Worm (Caenorhabditis elegans): ENCODE results near the gene F28A10.4.

Gene F28A10.4

DNA sequence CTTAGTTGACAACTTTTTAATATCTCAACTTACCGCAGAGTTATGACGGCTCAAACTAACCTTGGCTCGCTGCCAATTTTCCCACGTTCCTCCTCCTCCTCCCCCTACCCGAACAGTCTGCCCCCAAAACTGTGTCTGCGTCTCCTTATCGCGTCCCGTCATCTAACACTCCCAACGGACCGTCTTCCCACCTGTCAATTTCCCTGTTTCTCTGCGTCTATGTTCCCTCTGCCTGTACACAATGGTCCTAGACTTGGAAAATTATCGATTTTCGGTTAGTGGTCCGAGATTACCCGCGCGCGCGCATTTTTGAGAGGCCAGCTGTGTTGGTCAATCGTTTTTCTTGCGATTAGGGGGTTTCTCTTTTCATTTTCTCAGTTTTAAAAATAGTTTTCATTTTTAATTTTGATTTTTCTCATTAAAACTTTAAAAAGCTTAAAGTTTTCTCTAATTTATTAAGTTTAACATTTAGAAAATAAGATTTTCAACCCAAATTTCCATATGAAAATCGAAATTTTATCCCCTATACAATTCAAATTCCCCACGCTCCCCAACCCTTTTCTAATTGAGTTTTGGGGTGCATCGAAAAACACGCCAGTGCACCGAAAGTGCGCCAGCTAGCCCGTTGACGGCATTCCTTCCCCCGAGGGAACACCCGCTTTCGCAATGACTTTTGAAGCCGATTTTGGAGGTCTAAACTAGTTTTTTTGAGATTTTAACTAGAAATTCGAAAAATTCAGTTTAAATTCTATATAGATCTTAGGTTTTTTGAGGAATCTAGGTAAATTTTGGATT lies 29.1 kb downstream of the F28A10.4 start, which contains the start of gene alg-2 (continued):
- TF ChIP-seq nhr-11 (tag; optimal IDR thresholded peaks at IDR 0.05) (no peak), dsc-1 (tag; optimal IDR thresholded peaks at IDR 0.05) (peak; percentile 15), fkh-10 (GFP tag; optimal IDR thresholded peaks at IDR 0.05) (no peak), mef-2 (tag; optimal IDR thresholded peaks at IDR 0.05) (no peak), hpl-2 (GFP tag; optimal IDR thresholded peaks at IDR 0.05) (no peak), lsy-2 (tag; optimal IDR thresholded peaks at IDR 0.05) (peak; percentile 38 to 57), lin-39 (tag; optimal IDR thresholded peaks at IDR 0.05) (no peak), mab-9 (GFP tag; IDR thresholded peaks at IDR 0.05) (no peak), ceh-63 (GFP tag; optimal IDR thresholded peaks at IDR 0.05) (no peak), xbp-1 (tag; optimal IDR thresholded peaks at IDR 0.05) (peak; percentile 14), egl-27 (tag; optimal IDR thresholded peaks at IDR 0.05) (no peak), nhr-19 (GFP tag; conservative IDR thresholded peaks at IDR 0.05) (peak; percentile 23; the same call in 1 of the 2 replicates), jun-1 (tag; optimal IDR thresholded peaks at IDR 0.05) (no peak), F16B12.6 (tag; optimal IDR thresholded peaks at IDR 0.05) (peak; percentile 47), C04F5.9 (tag; optimal IDR thresholded peaks at IDR 0.05) (no peak), lir-3 (tag; optimal IDR thresholded peaks at IDR 0.05; ENCODE audit: poor library complexity) (no peak), dpl-1 (GFP tag; optimal IDR thresholded peaks at IDR 0.05) (peak; percentile 45 to 69 (median 48)), nhr-47 (tag; optimal IDR thresholded peaks at IDR 0.05) (peak; percentile 55), unc-62 (GFP tag; optimal IDR thresholded peaks at IDR 0.05) (no peak), pqm-1 (tag; optimal IDR thresholded peaks at IDR 0.05) (no peak), ceh-8 (GFP tag; optimal IDR thresholded peaks at IDR 0.05) (no peak), nhr-84 (tag; optimal IDR thresholded peaks at IDR 0.05) (no peak), nhr-77 (tag; optimal IDR thresholded peaks at IDR 0.05) (no peak), grh-1 (GFP tag; IDR thresholded peaks at IDR 0.05) (0 out of 2 replicates have a peak, but pooled peaks have one; percentile 13), nhr-12 (tag; optimal IDR thresholded peaks at IDR 0.05) (no peak), snu-23 (GFP tag; optimal IDR thresholded peaks at IDR 0.05) (peak; percentile 43), ceh-90 (tag; optimal IDR thresholded peaks at IDR 0.05) (no peak), ceh-88 (GFP tag; IDR thresholded peaks at IDR 0.05) (no peak), nhr-76 (tag; optimal IDR thresholded peaks at IDR 0.05) (no peak), lin-14 (GFP tag; optimal IDR thresholded peaks at IDR 0.05) (peak; percentile 86), skn-1 (tag; optimal IDR thresholded peaks at IDR 0.05) (peak; percentile 42), blmp-1 (tag; optimal IDR thresholded peaks at IDR 0.05) (no peak), sptf-1 (tag; optimal IDR thresholded peaks at IDR 0.05) (no peak), alr-1 (tag; optimal IDR thresholded peaks at IDR 0.05; ENCODE audit: borderline replicate concordance) (no peak), pag-3 (tag; optimal IDR thresholded peaks at IDR 0.05; ENCODE audit: borderline replicate concordance, insufficient read depth) (no peak), ztf-4 (tag; optimal IDR thresholded peaks at IDR 0.05) (no peak), fkh-4 (tag; optimal IDR thresholded peaks at IDR 0.05; ENCODE audit: borderline replicate concordance) (no peak), vab-15 (tag; optimal IDR thresholded peaks at IDR 0.05) (no peak), mep-1 (tag; optimal IDR thresholded peaks at IDR 0.05) (peak; percentile 75), swsn-7 (tag; optimal IDR thresholded peaks at IDR 0.05) (peak; percentile 37), nhr-20 (tag; optimal IDR thresholded peaks at IDR 0.05) (peak; percentile 26), egl-13 (tag; optimal IDR thresholded peaks at IDR 0.05) (no peak), nhr-85 (tag) (peak; percentile 63), ces-1 (GFP tag; optimal IDR thresholded peaks at IDR 0.05) (no peak), mdl-1 (tag; optimal IDR thresholded peaks at IDR 0.05) (no peak), snpc-4 (tag; optimal IDR thresholded peaks at IDR 0.05) (peak; percentile 40), lin-35 (GFP tag; optimal IDR thresholded peaks at IDR 0.05) (peak; percentile 62 to 68), isw-1 (GFP tag; IDR thresholded peaks at IDR 0.05) (no peak), nhr-237 (tag; optimal IDR thresholded peaks at IDR 0.05) (no peak)

Measured in whole organism, L1 larva.